Fruit fly (Drosophila melanogaster) Kc167 (cell line): ENCODE results near the gene Stt3B.

Experiments used
- Myc ChIP-seq: fragments of >200 bp; optimal IDR thresholded peaks from 2 replicates; lab custom pipeline; 2017; ENCODE audit warnings: missing external identifiers
- Sin3A ChIP-seq: fragments of >200 bp; optimal IDR thresholded peaks from 2 replicates; lab custom pipeline; 2018; ENCODE audit warnings: missing external identifiers
- h ChIP-seq: fragments of >200 bp; optimal IDR thresholded peaks from 3 replicates; lab custom pipeline; 2018; ENCODE audit warnings: missing external identifiers
- insv ChIP-seq: fragments of >200 bp; optimal IDR thresholded peaks from 3 replicates; lab custom pipeline; 2018; ENCODE audit warnings: missing external identifiers
- psq ChIP-seq: fragments of >200 bp; optimal IDR thresholded peaks from 2 replicates; lab custom pipeline; 2017; ENCODE audit warnings: missing external identifiers
- ttk ChIP-seq: sonication (Bioruptor generic); optimal IDR thresholded peaks from 2 replicates; lab custom pipeline; 2017; ENCODE audit warnings: missing external identifiers

DNA sequence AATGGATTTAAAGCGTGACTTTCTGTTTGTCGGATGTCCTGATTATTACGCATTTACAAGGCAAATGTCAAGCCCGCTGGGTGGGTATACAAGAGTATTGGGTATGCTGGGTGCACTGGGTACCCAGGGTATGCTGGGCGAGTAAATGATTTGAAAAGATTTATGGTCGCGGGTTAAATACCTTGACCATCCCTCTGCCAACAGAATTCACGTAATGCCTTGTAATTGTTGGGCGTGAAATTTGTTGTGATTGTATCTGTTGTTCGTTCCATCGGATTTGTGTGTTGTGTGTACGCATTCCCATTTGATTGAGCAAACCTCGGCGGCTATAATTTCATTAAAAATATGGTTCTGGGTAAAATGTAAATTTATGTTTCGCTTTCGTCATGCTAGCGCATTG is 9.2 kb upstream of the Stt3B start:
- no peak for TF ChIP-seq Myc (lab: Kevin White, UChicago)
- TF ChIP-seq h (lab: Kevin White, UChicago), result no peak
- no peak for TF ChIP-seq psq (lab: Kevin White, UChicago)
- TF ChIP-seq insv (lab: Kevin White, UChicago), result no peak
- no peak for TF ChIP-seq ttk (lab: Kevin White, UChicago)
- no peak for TF ChIP-seq Sin3A (lab: Kevin White, UChicago)
